Worm (Caenorhabditis elegans): ENCODE measurements around the gene str-208.

The str-208 gene

ce11 chrV:4979060-4979459 is 22.4 kb downstream of the str-208 start, which contains the start of gene srsx-11:
srsx-11 (minus strand) TSS chrV:4979160.
- no peak for TF ChIP-seq unc-62 (GFP tag; optimal IDR thresholded peaks at IDR 0.05)

- no peak for TF ChIP-seq unc-62 (GFP tag; optimal IDR thresholded peaks at IDR 0.05)
Measured at ce11 chrV:4980094-4980493, 23.5 kb downstream of the str-208 start.

ce11 chrV:4980873-4981272 is 24.2 kb downstream of the str-208 start, which contains the start of gene srsx-12:
srsx-12 (minus strand) TSS chrV:4980973.
- no peak for TF ChIP-seq unc-62 (GFP tag; optimal IDR thresholded peaks at IDR 0.05)

- no peak for TF ChIP-seq unc-62 (GFP tag; optimal IDR thresholded peaks at IDR 0.05)
Measured at ce11 chrV:4983091-4983490, 26.5 kb downstream of the str-208 start, which contains the start of gene srsx-13. srsx-13 (minus strand) TSS chrV:4983191.

- TF ChIP-seq unc-62 (GFP tag; optimal IDR thresholded peaks at IDR 0.05) = no peak
Measured at ce11 chrV:4987097-4987496, 30.5 kb downstream of the str-208 start, which contains the start of gene ncx-8. ncx-8 (minus strand) TSS chrV:4987197.

- TF ChIP-seq unc-62 (GFP tag; optimal IDR thresholded peaks at IDR 0.05) = no peak
Measured at ce11 chrV:4995155-4995554, 38.5 kb downstream of the str-208 start, which contains the start of gene ncx-9. ncx-9 (minus strand) TSS chrV:4995255.

- no peak for TF ChIP-seq unc-62 (GFP tag; optimal IDR thresholded peaks at IDR 0.05)
Measured at ce11 chrV:5000406-5000805, 43.8 kb downstream of the str-208 start, which contains the start of gene ugt-7. ugt-7 (minus strand) TSS chrV:5000566.

- TF ChIP-seq unc-62 (GFP tag; optimal IDR thresholded peaks at IDR 0.05) = no peak
Measured at ce11 chrV:5001386-5001785, 44.8 kb downstream of the str-208 start, which contains the start of gene srr-8. srr-8 (plus strand) TSS chrV:5001686.
